Fruit fly (Drosophila melanogaster): ENCODE results near the gene Cyp28a5.

Gene Cyp28a5

dm6 chr2L:14011591-14012303 lies 34.6 kb downstream of the Cyp28a5 start (continued):
- TF ChIP-seq CG8944 (GFP tag; optimal IDR thresholded peaks at IDR 0.05), result no peak
- no peak for TF ChIP-seq ftz-f1 (GFP tag; optimal IDR thresholded peaks at IDR 0.05)
- peak; percentile 12; the same call in 1 of the 2 replicates for TF ChIP-seq rib (GFP tag; IDR thresholded peaks at IDR 0.05)
- no peak for TF ChIP-seq Ravus (GFP tag; IDR thresholded peaks at IDR 0.05)
- TF ChIP-seq vvl (GFP tag; IDR thresholded peaks at IDR 0.05), result peak; percentile 84
- no peak for TF ChIP-seq nau (GFP tag; optimal IDR thresholded peaks at IDR 0.05)
- TF ChIP-seq CG13894 (tag; optimal IDR thresholded peaks at IDR 0.05), result peak; percentile 53
- no peak for TF ChIP-seq CG8478 (optimal IDR thresholded peaks at IDR 0.05)
- TF ChIP-seq bsh (GFP tag; optimal IDR thresholded peaks at IDR 0.05), result peak in 1 of 2 experiments; percentile 50
- no peak for TF ChIP-seq fd102C (GFP tag; optimal IDR thresholded peaks at IDR 0.05)
- TF ChIP-seq CG30431 (GFP tag; optimal IDR thresholded peaks at IDR 0.05), result no peak
- 0 out of 3 replicates have a peak, but pooled peaks have one; percentile 26 for TF ChIP-seq CG2889 (GFP tag; IDR thresholded peaks at IDR 0.05)
- TF ChIP-seq CG17612 (GFP tag; IDR thresholded peaks at IDR 0.05), result no peak
- no peak for TF ChIP-seq zen (tag; optimal IDR thresholded peaks at IDR 0.05)
- peak; percentile 49 for TF ChIP-seq dmrt99B (tag; optimal IDR thresholded peaks at IDR 0.05)
- peak; percentile 83 for TF ChIP-seq Rfx (GFP tag; IDR thresholded peaks at IDR 0.05)
- no peak for TF ChIP-seq Dip2 (GFP tag; IDR thresholded peaks at IDR 0.05)
- peak; percentile 40 for TF ChIP-seq CG4424 (GFP tag; optimal IDR thresholded peaks at IDR 0.05)
- peak; percentile 51; the same call in 1 of the 3 replicates for TF ChIP-seq so (GFP tag; IDR thresholded peaks at IDR 0.05)
- peak; percentile 15 for TF ChIP-seq Oli (tag; optimal IDR thresholded peaks at IDR 0.05)
- no peak for TF ChIP-seq HLHmδ (GFP tag; optimal IDR thresholded peaks at IDR 0.05)
- TF ChIP-seq CG7357 (GFP tag; IDR thresholded peaks at IDR 0.05), result no peak
- TF ChIP-seq Jarid2 (GFP tag; optimal IDR thresholded peaks at IDR 0.05), result no peak
- no peak for TF ChIP-seq Poxn (GFP tag; IDR thresholded peaks at IDR 0.05)
- TF ChIP-seq sob (GFP tag; IDR thresholded peaks at IDR 0.05), result peak; percentile 64
- no peak for TF ChIP-seq H15 (GFP tag; IDR thresholded peaks at IDR 0.05)
- TF ChIP-seq Meics (GFP tag; optimal IDR thresholded peaks at IDR 0.05), result peak; percentile 67
- TF ChIP-seq jigr1 (GFP tag; IDR thresholded peaks at IDR 0.05), result no peak
- peak; percentile 25; the same call in 1 of the 3 replicates for TF ChIP-seq CG14050 (GFP tag; IDR thresholded peaks at IDR 0.05)
- peak; percentile 23 for TF ChIP-seq CG18619 (GFP tag; optimal IDR thresholded peaks at IDR 0.05)
- no peak for TF ChIP-seq CG10543 (GFP tag; optimal IDR thresholded peaks at IDR 0.05)
- peak; percentile 72 for TF ChIP-seq Xrp1 (GFP tag; IDR thresholded peaks at IDR 0.05)
- peak; percentile 75 for TF ChIP-seq Ptx1 (GFP tag; IDR thresholded peaks at IDR 0.05)
- peak; percentile 31; the same call in 1 of the 2 replicates for TF ChIP-seq Scr (GFP tag; IDR thresholded peaks at IDR 0.05; ENCODE audit: partially characterized antibody)
- TF ChIP-seq tx (GFP tag; optimal IDR thresholded peaks at IDR 0.05), result no peak
- 0 out of 2 replicates have a peak, but pooled peaks have one; percentile 13 for TF ChIP-seq bbx (GFP tag; IDR thresholded peaks at IDR 0.05; ENCODE audit: partially characterized antibody)
- no peak for TF ChIP-seq CG16779 (GFP tag; IDR thresholded peaks at IDR 0.05)
- no peak for TF ChIP-seq Usf (GFP tag; optimal IDR thresholded peaks at IDR 0.05)
- TF ChIP-seq dmrt11E (tag; optimal IDR thresholded peaks at IDR 0.05), result no peak
- TF ChIP-seq CG6813 (GFP tag; optimal IDR thresholded peaks at IDR 0.05), result no peak
- TF ChIP-seq Doc3 (GFP tag; IDR thresholded peaks at IDR 0.05; ENCODE audit: partially characterized antibody), result no peak
- no peak for TF ChIP-seq Hr78 (GFP tag; optimal IDR thresholded peaks at IDR 0.05)
- TF ChIP-seq az2 (GFP tag; optimal IDR thresholded peaks at IDR 0.05), result peak; percentile 30
- no peak for TF ChIP-seq CG30020 (tag; optimal IDR thresholded peaks at IDR 0.05)
- peak; percentile 71; the same call in 2 of the 3 replicates for TF ChIP-seq Opbp (GFP tag; IDR thresholded peaks at IDR 0.05; ENCODE audit: partially characterized antibody)
- peak; percentile 50; the same call in 1 of the 2 replicates for TF ChIP-seq ttk (GFP tag; IDR thresholded peaks at IDR 0.05)
- TF ChIP-seq kay (GFP tag; optimal IDR thresholded peaks at IDR 0.05), result no peak
- no peak for TF ChIP-seq CG10959 (GFP tag; IDR thresholded peaks at IDR 0.05)
- TF ChIP-seq CG9817 (tag; optimal IDR thresholded peaks at IDR 0.05), result no peak
